Worm (Caenorhabditis elegans) whole organism, midembryonic: Measurements from ENCODE around the gene msp-32.

Experiments used
- T22C8.4 ChIP-seq: fragments of 200-800 bp; sonication (Bioruptor generic); IDR thresholded peaks from 2 replicates; pipeline ENCODE4 v1.3.6; 2022; ENCODE audit warnings: missing genetic modification characterization, missing compliant biosample characterization
- cog-1 ChIP-seq: sonication (generic microtip); optimal IDR thresholded peaks from 2 replicates; lab custom pipeline; 2016; ENCODE audit warnings: missing genetic modification characterization, missing compliant biosample characterization
- flt-1 ChIP-seq: fragments of 200-800 bp; sonication (Bioruptor generic); IDR thresholded peaks from 2 replicates; pipeline ENCODE4 v1.3.6; 2022; ENCODE audit warnings: missing genetic modification characterization, missing compliant biosample characterization
- klf-2 ChIP-seq: fragments of 200-800 bp; sonication (Bioruptor generic); conservative IDR thresholded peaks from 2 replicates; pipeline ENCODE4 v1.3.6; 2022; ENCODE audit warnings: missing genetic modification reagents, missing genetic modification characterization, missing compliant biosample characterization
- med-1 ChIP-seq: sonication (generic microtip); optimal IDR thresholded peaks from 2 replicates; lab custom pipeline; 2017; ENCODE audit warnings: missing genetic modification characterization, mild to moderate bottlenecking, missing compliant biosample characterization, antibody characterized with exemption, missing genetic modification reagents; ENCODE audit not compliant: insufficient read depth
- ref-1 ChIP-seq: fragments of 200-800 bp; sonication (Bioruptor generic); conservative IDR thresholded peaks from 2 replicates; pipeline ENCODE4 v1.3.6; 2022; ENCODE audit warnings: missing genetic modification reagents, missing genetic modification characterization, missing compliant biosample characterization
- tab-1 ChIP-seq: fragments of 200-800 bp; sonication (Bioruptor generic); IDR thresholded peaks from 2 replicates; pipeline ENCODE4 v1.3.6; 2022; ENCODE audit warnings: missing genetic modification characterization, missing compliant biosample characterization
- ztf-23 ChIP-seq: fragments of 200-800 bp; sonication (Bioruptor generic); IDR thresholded peaks from 2 replicates; pipeline ENCODE4 v1.3.6; 2022; ENCODE audit warnings: missing genetic modification reagents, missing genetic modification characterization, missing compliant biosample characterization
- ztf-29 ChIP-seq: fragments of 200-800 bp; sonication (Bioruptor generic); IDR thresholded peaks from 2 replicates; pipeline ENCODE4 v1.3.6; 2022; ENCODE audit warnings: missing genetic modification reagents, missing genetic modification characterization, missing compliant biosample characterization

Gene msp-32

DNA sequence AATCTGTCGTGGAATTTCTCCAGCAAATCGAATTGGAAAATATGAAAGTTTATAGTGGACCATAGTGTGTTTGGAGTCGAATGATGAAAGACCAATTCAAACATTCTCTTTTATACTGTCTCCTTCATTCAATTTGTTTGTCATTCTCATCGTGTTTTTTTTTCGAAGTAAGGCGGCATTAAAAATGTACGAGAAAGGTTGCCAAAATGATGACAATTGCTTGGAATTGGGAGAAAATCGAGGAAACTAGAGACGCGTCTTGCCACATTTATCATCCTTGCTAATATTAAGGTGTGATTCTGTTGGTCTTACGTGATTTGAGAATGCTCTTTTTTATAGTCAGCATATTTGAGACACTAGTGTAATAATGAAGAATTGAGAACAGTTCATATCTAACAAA is 36.3 kb downstream of the msp-32 start, which contains the start of gene gst-30:
Gene gst-30, minus strand, starts transcription at position 101 of the 400 bp plus-strand sequence.
- no peak for TF ChIP-seq ztf-29
- no peak for TF ChIP-seq cog-1
- no peak for TF ChIP-seq ztf-23 (GFP tag; lab: Robert Waterston, UW)
- TF ChIP-seq flt-1 (GFP tag; lab: Robert Waterston, UW), result no peak
- no peak for TF ChIP-seq T22C8.4 (GFP tag; lab: Robert Waterston, UW)
- TF ChIP-seq tab-1 (GFP tag; lab: Robert Waterston, UW), result no peak
- TF ChIP-seq med-1 (GFP tag; lab: Kevin White, UChicago), result no peak
- TF ChIP-seq ref-1, result no peak
- TF ChIP-seq klf-2, result no peak

DNA sequence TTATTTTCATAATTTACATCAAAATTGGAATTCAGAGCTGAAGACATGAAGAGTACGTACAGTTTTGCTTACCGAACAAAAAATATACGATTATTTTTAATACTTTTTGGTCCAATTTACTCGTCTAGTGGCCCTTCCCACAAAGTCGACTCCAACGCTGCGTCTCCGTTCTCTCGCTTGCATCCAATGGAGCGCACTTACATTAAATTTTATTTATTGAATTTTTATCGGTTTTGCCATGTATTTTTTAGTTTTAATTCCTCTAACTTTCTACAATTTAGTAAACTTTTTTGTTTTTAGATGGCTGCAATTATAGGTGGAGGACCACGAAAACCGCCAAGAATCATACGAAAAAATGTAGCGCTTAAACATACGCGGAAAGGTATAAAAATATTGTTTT is 36.9 kb downstream of the msp-32 start, which contains the start of gene ZK546.5:
Gene ZK546.5, plus strand, starts transcription at position 301 of the 400 bp plus-strand sequence.
- no peak for TF ChIP-seq ref-1
- no peak for TF ChIP-seq T22C8.4 (GFP tag; lab: Robert Waterston, UW)
- TF ChIP-seq ztf-29, result no peak
- TF ChIP-seq med-1 (GFP tag; lab: Kevin White, UChicago), result no peak
- no peak for TF ChIP-seq tab-1 (GFP tag; lab: Robert Waterston, UW)
- no peak for TF ChIP-seq klf-2
- no peak for TF ChIP-seq ztf-23 (GFP tag; lab: Robert Waterston, UW)
- no peak for TF ChIP-seq flt-1 (GFP tag; lab: Robert Waterston, UW)
- TF ChIP-seq cog-1, result no peak

DNA sequence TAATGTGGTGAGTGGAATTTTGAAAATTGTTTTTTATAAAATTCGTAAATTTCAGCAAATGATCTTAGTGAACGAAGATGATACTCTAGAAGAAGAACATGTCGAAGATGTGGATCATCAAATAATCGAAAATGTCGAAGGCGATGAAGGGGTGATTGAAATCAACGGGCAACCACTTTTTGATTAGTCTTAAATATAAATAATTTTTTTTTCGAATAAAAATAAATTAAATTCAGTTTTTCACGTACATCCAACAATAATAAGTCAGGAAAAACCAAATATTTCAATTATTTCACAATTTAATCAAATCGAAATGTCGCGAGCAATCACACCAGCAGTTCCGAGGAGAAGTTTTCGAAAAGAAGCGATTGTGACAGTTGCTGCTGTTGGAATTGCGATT is 39.1 kb downstream of the msp-32 start, which contains the start of gene ZK546.4:
Gene ZK546.4, plus strand, starts transcription at position 301 of the 400 bp plus-strand sequence.
- TF ChIP-seq ref-1 (no peak), flt-1 (GFP tag; lab: Robert Waterston, UW) (no peak), T22C8.4 (GFP tag; lab: Robert Waterston, UW) (no peak), ztf-29 (no peak), ztf-23 (GFP tag; lab: Robert Waterston, UW) (no peak), med-1 (GFP tag; lab: Kevin White, UChicago) (no peak), cog-1 (no peak)

DNA sequence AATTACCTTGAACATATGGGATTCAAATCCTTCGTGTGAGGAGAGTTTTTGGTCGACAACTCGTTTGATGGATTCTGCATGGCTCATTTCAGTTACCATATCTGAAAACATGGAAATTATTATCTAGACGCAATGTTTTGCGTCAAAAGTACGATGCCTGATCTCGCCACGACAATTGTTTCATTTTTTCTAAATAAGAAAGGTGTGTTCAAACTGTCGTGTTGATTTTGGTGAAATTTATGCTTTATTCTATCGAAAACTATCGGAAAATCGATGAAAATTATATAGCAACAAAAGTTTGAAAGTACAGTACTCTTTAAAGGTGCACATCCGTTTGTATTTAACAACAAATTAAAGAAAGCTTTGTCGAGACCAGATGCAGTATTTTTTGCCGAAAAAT is 42.4 kb downstream of the msp-32 start, which contains the start of gene cblc-1:
Gene cblc-1, minus strand, starts transcription at position 101 of the 400 bp plus-strand sequence.
- TF ChIP-seq klf-2, result no peak

DNA sequence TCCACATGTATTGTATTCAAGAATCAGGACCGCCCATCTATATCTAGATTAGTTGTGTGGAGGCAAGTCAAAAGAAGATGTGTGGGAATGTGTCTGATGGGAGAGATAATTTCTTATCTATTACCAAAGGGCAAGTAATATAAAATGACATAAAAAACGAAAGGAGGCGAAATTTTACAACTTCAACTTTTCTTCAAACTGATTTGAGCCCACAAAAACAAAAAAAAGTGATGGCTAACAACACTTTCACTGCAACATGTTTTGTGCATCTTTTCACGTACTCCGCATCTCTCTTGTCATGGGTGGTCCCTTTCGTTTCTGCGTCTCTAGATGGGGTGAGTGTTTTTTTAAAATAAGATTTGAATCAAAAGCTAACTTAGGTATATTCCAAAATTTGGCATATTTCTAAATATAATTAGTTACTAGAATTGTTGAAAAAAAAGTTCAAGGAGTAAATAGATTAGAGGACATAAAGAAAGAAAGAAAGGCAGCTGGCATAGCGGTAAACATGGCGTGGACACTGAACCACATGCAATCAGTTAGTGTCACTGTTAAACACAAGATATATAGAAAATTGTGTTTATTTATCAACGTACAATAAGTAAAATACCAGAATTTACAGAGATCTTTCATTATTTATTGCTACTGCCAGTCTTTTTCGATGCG is 43.0 kb downstream of the msp-32 start, which contains the start of gene ZK546.19:
Gene ZK546.19, plus strand, starts transcription at position 186 of the 666 bp plus-strand sequence.
- TF ChIP-seq T22C8.4 (GFP tag; lab: Robert Waterston, UW) (no peak), ref-1 (no peak), flt-1 (GFP tag; lab: Robert Waterston, UW) (no peak), klf-2 (no peak), ztf-23 (GFP tag; lab: Robert Waterston, UW) (no peak), cog-1 (no peak), med-1 (GFP tag; lab: Kevin White, UChicago) (no peak), tab-1 (GFP tag; lab: Robert Waterston, UW) (no peak), ztf-29 (no peak)

DNA sequence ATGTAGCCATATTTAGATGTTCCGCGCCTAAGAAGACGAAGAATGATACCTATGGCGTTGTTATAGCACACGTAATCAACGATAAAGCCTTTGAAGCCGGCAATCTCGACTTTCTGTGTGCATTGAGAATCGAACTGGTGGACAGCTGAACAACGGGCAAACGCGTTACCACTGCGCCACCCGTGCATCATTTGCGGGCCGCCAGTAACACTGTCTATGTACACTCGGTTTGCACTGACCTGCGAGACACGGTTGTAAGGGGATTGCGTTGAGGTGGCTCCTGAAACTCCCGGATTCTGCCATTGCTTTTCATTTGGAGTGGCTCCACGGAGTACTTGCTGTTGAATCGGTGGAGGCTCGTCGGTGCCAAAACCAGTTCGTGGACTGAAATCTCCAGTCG is 43.8 kb downstream of the msp-32 start:
- TF ChIP-seq ztf-29, result peak; percentile 90
- TF ChIP-seq T22C8.4 (GFP tag; lab: Robert Waterston, UW), result peak; percentile 42
- TF ChIP-seq cog-1, result peak; percentile 71
- peak; percentile 88 for TF ChIP-seq tab-1 (GFP tag; lab: Robert Waterston, UW)
- peak; percentile 80 for TF ChIP-seq ztf-23 (GFP tag; lab: Robert Waterston, UW)
- TF ChIP-seq ref-1, result peak; percentile 66
- peak; percentile 27 for TF ChIP-seq med-1 (GFP tag; lab: Kevin White, UChicago)
- peak; percentile 51; the same call in 1 of the 2 replicates for TF ChIP-seq klf-2
- TF ChIP-seq flt-1 (GFP tag; lab: Robert Waterston, UW), result peak; percentile 93

DNA sequence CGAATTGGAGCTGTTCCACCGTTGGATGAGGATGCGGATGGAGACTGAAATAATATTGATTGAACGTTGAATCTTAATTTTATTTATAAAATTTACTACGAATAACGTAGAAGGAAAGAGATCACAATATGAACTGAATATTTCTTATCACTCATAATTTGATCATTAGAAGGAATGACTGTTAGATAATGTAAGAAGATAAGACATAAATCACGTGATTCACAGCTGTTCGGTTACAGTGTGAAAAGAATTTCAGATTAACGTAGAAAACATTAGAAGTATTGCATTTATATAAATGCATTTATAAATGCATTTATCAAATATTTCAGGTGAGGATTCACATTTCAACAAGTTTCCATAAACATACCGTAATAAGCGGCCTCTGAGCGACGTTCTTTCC is 44.2 kb downstream of the msp-32 start:
- no peak for TF ChIP-seq cog-1
- no peak for TF ChIP-seq T22C8.4 (GFP tag; lab: Robert Waterston, UW)
- TF ChIP-seq flt-1 (GFP tag; lab: Robert Waterston, UW), result no peak

DNA sequence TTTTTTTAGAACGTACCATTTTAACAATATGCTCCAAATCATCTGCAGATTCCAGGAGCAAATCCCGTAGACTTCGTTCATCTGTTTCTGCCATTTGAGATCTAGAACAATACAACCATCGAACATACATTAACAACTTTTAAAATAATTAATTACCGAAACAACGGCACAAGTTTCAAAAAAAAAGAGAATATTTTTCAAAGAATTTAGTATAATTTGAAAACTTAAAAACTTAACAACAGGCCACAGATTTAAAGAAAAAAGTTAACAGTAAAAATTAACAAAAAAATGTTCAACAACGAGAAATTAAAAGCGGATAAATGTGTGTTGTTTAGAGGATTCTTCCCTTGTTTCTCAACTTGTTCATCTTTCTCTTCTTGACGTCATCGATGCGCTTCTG is 45.2 kb downstream of the msp-32 start, which contains the start of gene mdt-4:
Gene mdt-4, minus strand, starts transcription at position 101 of the 400 bp plus-strand sequence.
- TF ChIP-seq T22C8.4 (GFP tag; lab: Robert Waterston, UW) (no peak), ref-1 (no peak), klf-2 (no peak), ztf-29 (no peak), ztf-23 (GFP tag; lab: Robert Waterston, UW) (no peak), flt-1 (GFP tag; lab: Robert Waterston, UW) (no peak), tab-1 (GFP tag; lab: Robert Waterston, UW) (no peak), med-1 (GFP tag; lab: Kevin White, UChicago) (no peak), cog-1 (no peak)

DNA sequence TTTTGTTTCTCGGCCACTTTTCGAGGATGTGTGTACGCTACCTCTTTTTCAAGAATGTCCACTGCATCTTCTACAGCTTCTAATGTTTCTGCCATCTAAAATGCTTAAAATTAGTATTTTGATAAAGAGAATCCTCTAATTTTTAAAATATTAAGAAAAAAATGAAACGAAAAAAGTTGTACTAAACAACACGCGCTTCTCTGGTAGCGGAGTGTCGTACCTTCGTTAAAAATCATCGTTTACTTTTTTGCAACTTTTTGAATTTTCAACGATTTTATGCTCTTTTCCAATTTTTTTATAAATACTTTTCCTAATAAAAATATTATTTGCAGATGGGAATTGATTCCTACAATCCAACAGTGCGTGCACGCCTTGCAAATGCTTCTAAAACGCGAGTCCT is 47.1 kb downstream of the msp-32 start, which contains the start of the genes gldi-11 and ZK546.2:
Gene gldi-11, minus strand, starts transcription at position 95 of the 400 bp plus-strand sequence.
Gene ZK546.2, plus strand, starts transcription at position 333 of the 400 bp plus-strand sequence.
- no peak for TF ChIP-seq T22C8.4 (GFP tag; lab: Robert Waterston, UW)
- no peak for TF ChIP-seq flt-1 (GFP tag; lab: Robert Waterston, UW)
- no peak for TF ChIP-seq ztf-23 (GFP tag; lab: Robert Waterston, UW)

DNA sequence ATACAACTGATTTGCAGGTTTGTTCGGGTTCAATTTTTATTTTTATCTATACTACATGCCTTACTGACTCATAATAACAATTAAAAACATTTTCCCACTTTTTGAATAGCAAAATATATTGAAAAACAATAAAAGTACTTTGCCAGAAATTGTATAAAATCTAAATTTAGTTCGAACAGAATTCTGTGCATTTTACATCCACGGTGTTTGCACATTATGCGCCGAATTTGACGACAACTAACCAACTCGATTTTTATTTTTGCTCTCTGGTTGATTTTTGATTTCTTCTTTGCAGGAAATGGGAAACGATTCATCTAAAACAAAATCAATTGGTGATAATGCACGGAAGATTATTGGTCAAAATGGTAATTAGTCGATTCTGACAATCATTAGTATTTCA is 48.1 kb downstream of the msp-32 start:
- no peak for TF ChIP-seq ztf-23 (GFP tag; lab: Robert Waterston, UW)
- TF ChIP-seq cog-1, result no peak
- no peak for TF ChIP-seq flt-1 (GFP tag; lab: Robert Waterston, UW)
- no peak for TF ChIP-seq klf-2
- TF ChIP-seq med-1 (GFP tag; lab: Kevin White, UChicago), result no peak
- no peak for TF ChIP-seq ztf-29
- TF ChIP-seq T22C8.4 (GFP tag; lab: Robert Waterston, UW), result no peak
- TF ChIP-seq tab-1 (GFP tag; lab: Robert Waterston, UW), result no peak
- no peak for TF ChIP-seq ref-1
